Fruit fly (Drosophila melanogaster) whole organism, pupa: ENCODE results near the gene CG6295.

Source experiments
- CG12605 ChIP-seq: fragments of 200-800 bp; sonication (Bioruptor generic); IDR thresholded peaks from 2 replicates; pipeline ENCODE4 v1.3.6; 2022; ENCODE audit warnings: missing biosample characterization, missing genetic modification characterization
- CG13204 ChIP-seq: fragments of 200-800 bp; sonication (Bioruptor generic); optimal IDR thresholded peaks from 2 replicates; lab custom pipeline; 2018; ENCODE audit warnings: missing biosample characterization, mild to moderate bottlenecking, missing genetic modification characterization, moderate library complexity
- CG15710 ChIP-seq: fragments of 200-800 bp; sonication (Bioruptor generic); optimal IDR thresholded peaks from 2 replicates; lab custom pipeline; 2018; ENCODE audit warnings: missing biosample characterization, mild to moderate bottlenecking, missing genetic modification characterization, moderate library complexity
- EcR ChIP-seq: fragments of 200-800 bp; sonication (Bioruptor generic); optimal IDR thresholded peaks from 3 replicates; lab custom pipeline; 2019; ENCODE audit warnings: missing biosample characterization, missing genetic modification characterization, mild to moderate bottlenecking, moderate library complexity, missing genetic modification reagents
- fd96Ca ChIP-seq: fragments of 200-800 bp; sonication (Bioruptor generic); IDR thresholded peaks from 3 replicates; pipeline ENCODE4 v1.3.6; 2022; ENCODE audit warnings: missing biosample characterization, missing genetic modification characterization
- gl ChIP-seq: fragments of 200-800 bp; sonication (Bioruptor generic); optimal IDR thresholded peaks from 2 replicates; lab custom pipeline; 2018; ENCODE audit warnings: missing biosample characterization, mild to moderate bottlenecking, missing genetic modification characterization

DNA sequence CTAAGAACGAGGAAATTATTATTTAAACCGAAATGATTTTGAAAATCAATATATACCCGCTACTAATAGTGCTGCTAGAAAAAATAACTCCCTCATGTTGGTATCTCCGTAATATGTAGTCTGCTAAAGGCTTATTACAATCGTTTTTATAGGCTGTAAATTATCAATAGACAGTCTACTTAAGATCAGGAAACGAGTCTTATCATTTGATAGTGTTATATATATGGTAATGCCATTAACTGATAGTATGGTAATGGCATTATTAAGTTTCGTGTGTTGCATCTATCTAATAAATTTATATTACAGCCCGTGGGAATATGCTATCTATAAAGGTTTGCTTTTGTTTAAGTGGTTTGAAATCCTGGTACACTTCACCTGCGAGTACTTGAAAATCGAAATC lies 11.3 kb upstream of the CG6295 start, which contains the start of gene CG17192:
- TF ChIP-seq CG15710 (tag; lab: Kevin White, UChicago) = no peak
- TF ChIP-seq EcR (GFP tag; lab: Kevin White, UChicago) = no peak
- TF ChIP-seq fd96Ca = no peak
- no peak for TF ChIP-seq gl
- no peak for TF ChIP-seq CG13204 (GFP tag; lab: Kevin White, UChicago)
- no peak for TF ChIP-seq CG12605 (GFP tag; lab: Robert Waterston, UW)
